Worm (Caenorhabditis elegans) whole organism, mixed stage, embryonic: ENCODE results near the gene F15H10.5.

Experiments
- M03D4.4 ChIP-seq: sonication (generic microtip); optimal IDR thresholded peaks from 2 replicates; lab custom pipeline; 2017; ENCODE audit warnings: mild to moderate bottlenecking, missing genetic modification characterization, missing compliant biosample characterization
- bed-3 ChIP-seq: fragments of 200-800 bp; sonication (Bioruptor generic); optimal IDR thresholded peaks from 3 replicates; lab custom pipeline; 2018; ENCODE audit warnings: mild to moderate bottlenecking, missing genetic modification characterization, moderate library complexity, missing compliant biosample characterization
- blmp-1 ChIP-seq: fragments of 150-350 bp; optimal IDR thresholded peaks from 2 replicates; lab custom pipeline; 2014; ENCODE audit warnings: missing biosample characterization, missing genetic modification characterization
- ceh-39 ChIP-seq: fragments of 150-350 bp; optimal IDR thresholded peaks from 2 replicates; lab custom pipeline; 2014; ENCODE audit warnings: missing biosample characterization, missing genetic modification characterization
- ceh-43 ChIP-seq: fragments of 200-800 bp; sonication (Bioruptor generic); optimal IDR thresholded peaks from 2 replicates; lab custom pipeline; 2018; ENCODE audit warnings: mild to moderate bottlenecking, missing genetic modification characterization, moderate library complexity, missing compliant biosample characterization
- ceh-83 ChIP-seq: fragments of 200-800 bp; sonication (Bioruptor generic); optimal IDR thresholded peaks from 2 replicates; lab custom pipeline; 2018; ENCODE audit warnings: mild to moderate bottlenecking, missing genetic modification characterization, missing compliant biosample characterization
- ces-1 ChIP-seq: fragments of 150-350 bp; optimal IDR thresholded peaks from 2 replicates; lab custom pipeline; 2014; ENCODE audit warnings: missing biosample characterization, missing genetic modification reagents, missing genetic modification characterization
- cnd-1 ChIP-seq: fragments of 200-800 bp; sonication (Bioruptor generic); optimal IDR thresholded peaks from 2 replicates; lab custom pipeline; 2018; ENCODE audit warnings: mild to moderate bottlenecking, missing genetic modification characterization, missing compliant biosample characterization
- drap-1 ChIP-seq: fragments of 200-800 bp; sonication (Bioruptor generic); optimal IDR thresholded peaks from 3 replicates; lab custom pipeline; 2018; ENCODE audit warnings: mild to moderate bottlenecking, missing genetic modification characterization, missing compliant biosample characterization
- elt-1 ChIP-seq: sonication (generic microtip); optimal IDR thresholded peaks from 2 replicates; lab custom pipeline; 2017; ENCODE audit warnings: missing genetic modification characterization, mild to moderate bottlenecking, missing compliant biosample characterization, antibody characterized with exemption, moderate library complexity, borderline replicate concordance; ENCODE audit not compliant: insufficient read depth
- elt-3 ChIP-seq: fragments of 150-350 bp; optimal IDR thresholded peaks from 2 replicates; lab custom pipeline; 2014; ENCODE audit warnings: missing biosample characterization, missing genetic modification characterization
- flh-1 ChIP-seq: fragments of 200-800 bp; sonication (Bioruptor generic); optimal IDR thresholded peaks from 2 replicates; lab custom pipeline; 2018; ENCODE audit warnings: mild to moderate bottlenecking, missing genetic modification characterization, moderate library complexity, missing compliant biosample characterization
- ham-2 ChIP-seq: fragments of 200-800 bp; sonication (Bioruptor generic); optimal IDR thresholded peaks from 2 replicates; lab custom pipeline; 2018; ENCODE audit warnings: mild to moderate bottlenecking, missing genetic modification characterization, missing compliant biosample characterization
- hlh-1 ChIP-seq: fragments of 150-350 bp; optimal IDR thresholded peaks from 2 replicates; lab custom pipeline; 2014; ENCODE audit warnings: missing biosample characterization, missing genetic modification reagents, missing genetic modification characterization
- lin-13 ChIP-seq: fragments of 150-350 bp; optimal IDR thresholded peaks from 2 replicates; lab custom pipeline; 2014; ENCODE audit warnings: missing biosample characterization, missing genetic modification characterization
- lin-32 ChIP-seq: fragments of 200-800 bp; sonication (Bioruptor generic); optimal IDR thresholded peaks from 2 replicates; lab custom pipeline; 2018; ENCODE audit warnings: mild to moderate bottlenecking, missing genetic modification characterization, missing compliant biosample characterization
- lsy-2 ChIP-seq: fragments of 150-350 bp; optimal IDR thresholded peaks from 2 replicates; lab custom pipeline; 2014; ENCODE audit warnings: missing biosample characterization, missing genetic modification characterization
- mab-5 ChIP-seq: fragments of 150-350 bp; optimal IDR thresholded peaks from 2 replicates; lab custom pipeline; 2014; ENCODE audit warnings: missing biosample characterization, missing genetic modification characterization
- mep-1 ChIP-seq: fragments of 150-350 bp; optimal IDR thresholded peaks from 2 replicates; lab custom pipeline; 2017; ENCODE audit warnings: missing biosample characterization, missing genetic modification reagents, missing genetic modification characterization, inconsistent platforms
- mls-2 ChIP-seq: sonication (generic microtip); optimal IDR thresholded peaks from 2 replicates; lab custom pipeline; 2016; ENCODE audit warnings: mild to moderate bottlenecking, missing genetic modification characterization, moderate library complexity, missing compliant biosample characterization
- nhr-2 ChIP-seq: fragments of 150-350 bp; optimal IDR thresholded peaks from 2 replicates; lab custom pipeline; 2014; ENCODE audit warnings: missing biosample characterization, missing genetic modification characterization
- nhr-237 ChIP-seq: fragments of 150-350 bp; optimal IDR thresholded peaks from 2 replicates; lab custom pipeline; 2014; ENCODE audit warnings: missing biosample characterization, missing genetic modification characterization
- nhr-28 ChIP-seq: fragments of 150-350 bp; optimal IDR thresholded peaks from 2 replicates; lab custom pipeline; 2014; ENCODE audit warnings: missing biosample characterization, missing genetic modification characterization
- nhr-76 ChIP-seq: sonication (generic microtip); optimal IDR thresholded peaks from 2 replicates; lab custom pipeline; 2017; ENCODE audit warnings: missing biosample characterization, missing genetic modification characterization
- pha-4 ChIP-seq: fragments of 150-350 bp; optimal IDR thresholded peaks from 2 replicates; lab custom pipeline; 2018; ENCODE audit warnings: missing biosample characterization, missing genetic modification reagents, missing genetic modification characterization
- snpc-4 ChIP-seq: fragments of 150-350 bp; optimal IDR thresholded peaks from 2 replicates; lab custom pipeline; 2014; ENCODE audit warnings: missing biosample characterization, missing genetic modification characterization
- sptf-1 ChIP-seq: sonication (generic microtip); optimal IDR thresholded peaks from 2 replicates; lab custom pipeline; 2017; ENCODE audit warnings: mild to moderate bottlenecking, missing genetic modification characterization, moderate library complexity, missing compliant biosample characterization
- tbx-8 ChIP-seq: fragments of 200-800 bp; sonication (Bioruptor generic); optimal IDR thresholded peaks from 2 replicates; lab custom pipeline; 2018; ENCODE audit warnings: mild to moderate bottlenecking, missing genetic modification characterization, moderate library complexity, missing compliant biosample characterization
- unc-120 ChIP-seq: sonication (generic microtip); optimal IDR thresholded peaks from 2 replicates; lab custom pipeline; 2017; ENCODE audit warnings: missing genetic modification characterization, missing compliant biosample characterization; ENCODE audit not compliant: poor library complexity, severe bottlenecking
- unc-39 ChIP-seq: fragments of 150-350 bp; optimal IDR thresholded peaks from 2 replicates; lab custom pipeline; 2014; ENCODE audit warnings: missing biosample characterization, missing genetic modification characterization
- unc-62 ChIP-seq: fragments of 150-350 bp; optimal IDR thresholded peaks from 2 replicates; lab custom pipeline; 2014; ENCODE audit warnings: missing biosample characterization, missing genetic modification reagents, missing genetic modification characterization
- zip-8 ChIP-seq: fragments of 150-350 bp; optimal IDR thresholded peaks from 2 replicates; lab custom pipeline; 2014; ENCODE audit warnings: missing biosample characterization, missing genetic modification characterization
- ztf-11 ChIP-seq: fragments of 150-350 bp; optimal IDR thresholded peaks from 2 replicates; lab custom pipeline; 2014; ENCODE audit warnings: missing biosample characterization, missing genetic modification characterization

Gene F15H10.5

ce11 chrV:10383950-10384349 lies 34.9 kb downstream of the F15H10.5 start, which contains the start of gene spe-10:
Gene spe-10, plus strand, starts transcription at chrV:10384250.
- no peak for TF ChIP-seq unc-39 (tag; lab: Kevin White, UChicago)
- no peak for TF ChIP-seq unc-120
- no peak for TF ChIP-seq mep-1 (tag; lab: Kevin White, UChicago)
- TF ChIP-seq ham-2 (GFP tag; lab: Kevin White, UChicago), result no peak
- no peak for TF ChIP-seq mab-5 (tag; lab: Kevin White, UChicago)
- TF ChIP-seq ceh-39 (tag; lab: Kevin White, UChicago), result no peak
- TF ChIP-seq ces-1, result no peak
- TF ChIP-seq pha-4 (tag; lab: Kevin White, UChicago), result no peak
- no peak for TF ChIP-seq cnd-1 (tag; lab: Kevin White, UChicago)
- no peak for TF ChIP-seq elt-3
- TF ChIP-seq tbx-8 (GFP tag; lab: Kevin White, UChicago), result no peak
- TF ChIP-seq ceh-43 (GFP tag; lab: Kevin White, UChicago), result no peak
- no peak for TF ChIP-seq nhr-2 (tag; lab: Kevin White, UChicago)
- no peak for TF ChIP-seq nhr-237 (tag; lab: Kevin White, UChicago)
- no peak for TF ChIP-seq lin-13
- no peak for TF ChIP-seq zip-8 (tag; lab: Kevin White, UChicago)
- TF ChIP-seq lsy-2, result no peak
- TF ChIP-seq nhr-28, result no peak

ce11 chrV:10382142-10382541 lies 36.7 kb downstream of the F15H10.5 start, which contains the start of gene pqn-2:
Gene pqn-2, plus strand, starts transcription at chrV:10382442.
- TF ChIP-seq nhr-2 (tag; lab: Kevin White, UChicago), result no peak
- no peak for TF ChIP-seq ceh-39 (tag; lab: Kevin White, UChicago)
- no peak for TF ChIP-seq ceh-43 (GFP tag; lab: Kevin White, UChicago)
- TF ChIP-seq unc-39 (tag; lab: Kevin White, UChicago), result no peak
- TF ChIP-seq unc-120, result no peak
- TF ChIP-seq hlh-1 (tag; lab: Kevin White, UChicago), result no peak
- TF ChIP-seq drap-1 (GFP tag; lab: Kevin White, UChicago), result no peak
- TF ChIP-seq cnd-1 (tag; lab: Kevin White, UChicago), result no peak
- TF ChIP-seq tbx-8 (GFP tag; lab: Kevin White, UChicago), result no peak
- no peak for TF ChIP-seq mep-1 (tag; lab: Kevin White, UChicago)
- no peak for TF ChIP-seq mab-5 (tag; lab: Kevin White, UChicago)
- TF ChIP-seq ztf-11, result no peak
- TF ChIP-seq flh-1, result no peak
- no peak for TF ChIP-seq lin-13
- TF ChIP-seq ces-1, result no peak
- no peak for TF ChIP-seq unc-62 (GFP tag; lab: Kevin White, UChicago)
- no peak for TF ChIP-seq elt-1 (tag; lab: Kevin White, UChicago)

ce11 chrV:10381726-10382125 lies 37.1 kb downstream of the F15H10.5 start, which contains the start of gene abu-1:
Gene abu-1, minus strand, starts transcription at chrV:10381826.
- TF ChIP-seq mls-2 (tag; lab: Kevin White, UChicago), result no peak
- no peak for TF ChIP-seq nhr-2 (tag; lab: Kevin White, UChicago)
- TF ChIP-seq snpc-4, result no peak
- no peak for TF ChIP-seq nhr-237 (tag; lab: Kevin White, UChicago)
- TF ChIP-seq ham-2 (GFP tag; lab: Kevin White, UChicago), result no peak
- no peak for TF ChIP-seq nhr-28
- no peak for TF ChIP-seq blmp-1 (tag; lab: Kevin White, UChicago)
- no peak for TF ChIP-seq ceh-83 (GFP tag; lab: Kevin White, UChicago)
- TF ChIP-seq lsy-2, result no peak
- TF ChIP-seq pha-4 (tag; lab: Kevin White, UChicago), result no peak
- no peak for TF ChIP-seq lin-32
- no peak for TF ChIP-seq cnd-1 (tag; lab: Kevin White, UChicago)

ce11 chrV:10379761-10380160 lies 39.1 kb downstream of the F15H10.5 start:
- TF ChIP-seq ces-1, result no peak
- TF ChIP-seq nhr-76 (tag; lab: Kevin White, UChicago), result no peak
- no peak for TF ChIP-seq ham-2 (GFP tag; lab: Kevin White, UChicago)
- TF ChIP-seq cnd-1 (tag; lab: Kevin White, UChicago), result no peak
- no peak for TF ChIP-seq zip-8 (tag; lab: Kevin White, UChicago)
- no peak for TF ChIP-seq M03D4.4
- no peak for TF ChIP-seq snpc-4

- no peak for TF ChIP-seq lin-32
- TF ChIP-seq ceh-39 (tag; lab: Kevin White, UChicago), result no peak
- TF ChIP-seq ceh-43 (GFP tag; lab: Kevin White, UChicago), result no peak
- no peak for TF ChIP-seq ces-1
- no peak for TF ChIP-seq unc-120
- TF ChIP-seq nhr-28, result no peak
- TF ChIP-seq nhr-2 (tag; lab: Kevin White, UChicago), result no peak
- no peak for TF ChIP-seq sptf-1 (tag; lab: Kevin White, UChicago)
- no peak for TF ChIP-seq bed-3 (GFP tag; lab: Kevin White, UChicago)
- TF ChIP-seq snpc-4, result no peak
- TF ChIP-seq mep-1 (tag; lab: Kevin White, UChicago), result no peak
- no peak for TF ChIP-seq nhr-237 (tag; lab: Kevin White, UChicago)
- no peak for TF ChIP-seq hlh-1 (tag; lab: Kevin White, UChicago)
- no peak for TF ChIP-seq lsy-2
- no peak for TF ChIP-seq mls-2 (tag; lab: Kevin White, UChicago)
Observed at ce11 chrV:10379293-10379692, 39.6 kb downstream of the F15H10.5 start, which contains the start of gene AC3.12. Gene AC3.12, minus strand, starts transcription at chrV:10379393.
